Fruit fly (Drosophila melanogaster) whole organism, adult: ENCODE data around the gene Cyp4ae1.

Source experiments
- CG11617 ChIP-seq: fragments of 200-800 bp; sonication (Bioruptor generic); optimal IDR thresholded peaks from 2 replicates; lab custom pipeline; 2017; ENCODE audit warnings: mild to moderate bottlenecking, missing biosample characterization, missing genetic modification reagents, missing genetic modification characterization
- CG14711 ChIP-seq: fragments of 200-800 bp; sonication (Bioruptor generic); optimal IDR thresholded peaks from 2 replicates; lab custom pipeline; 2018; ENCODE audit warnings: missing biosample characterization, mild to moderate bottlenecking, missing genetic modification characterization, moderate library complexity
- CG1620 ChIP-seq: fragments of 200-800 bp; sonication (Bioruptor generic); optimal IDR thresholded peaks from 2 replicates; lab custom pipeline; 2016; ENCODE audit warnings: missing biosample characterization, missing genetic modification characterization
- CG33017 ChIP-seq: fragments of 200-800 bp; sonication (Bioruptor generic); optimal IDR thresholded peaks from 2 replicates; lab custom pipeline; 2018; ENCODE audit warnings: missing biosample characterization, mild to moderate bottlenecking, missing genetic modification characterization, moderate library complexity
- Clk ChIP-seq: fragments of 200-800 bp; sonication (Bioruptor generic); optimal IDR thresholded peaks from 2 replicates; lab custom pipeline; 2017; ENCODE audit warnings: missing biosample characterization, missing genetic modification characterization
- Hr96 ChIP-seq: fragments of 200-800 bp; sonication (Bioruptor generic); optimal IDR thresholded peaks from 2 replicates; lab custom pipeline; 2016; ENCODE audit warnings: missing biosample characterization, missing genetic modification characterization
- Mnt ChIP-seq: fragments of 200-800 bp; sonication (Bioruptor generic); optimal IDR thresholded peaks from 2 replicates; lab custom pipeline; 2016; ENCODE audit warnings: missing biosample characterization, mild to moderate bottlenecking, missing genetic modification characterization
- bab1 ChIP-seq: fragments of 200-800 bp; sonication (Bioruptor generic); optimal IDR thresholded peaks from 3 replicates; lab custom pipeline; 2019; ENCODE audit warnings: missing biosample characterization, mild to moderate bottlenecking, missing genetic modification characterization, moderate library complexity
- kay ChIP-seq: fragments of 200-800 bp; sonication (Bioruptor generic); peaks from one replicate; lab custom pipeline; 2016; ENCODE audit warnings: missing biosample characterization, missing genetic modification characterization, borderline replicate concordance
- ovo ChIP-seq: fragments of 200-800 bp; sonication (Bioruptor generic); optimal IDR thresholded peaks from 2 replicates; lab custom pipeline; 2016; ENCODE audit warnings: missing biosample characterization, missing genetic modification characterization
- pad ChIP-seq: fragments of 200-800 bp; sonication (Bioruptor generic); optimal IDR thresholded peaks from 3 replicates; lab custom pipeline; 2017; ENCODE audit warnings: missing biosample characterization, missing genetic modification characterization, mild to moderate bottlenecking, moderate library complexity, missing genetic modification reagents
- toe ChIP-seq: fragments of 200-800 bp; sonication (Bioruptor generic); optimal IDR thresholded peaks from 2 replicates; lab custom pipeline; 2016; ENCODE audit warnings: missing biosample characterization, missing genetic modification characterization

dm6 chrX:2142935-2143312 lies 35.9 kb upstream of the Cyp4ae1 start:
- TF ChIP-seq CG11617 (no peak), CG33017 (tag; lab: Kevin White, UChicago) (no peak), Mnt (GFP tag; lab: Kevin White, UChicago) (no peak), toe (GFP tag; lab: Kevin White, UChicago) (no peak), kay (GFP tag; lab: Kevin White, UChicago) (no peak), CG1620 (GFP tag; lab: Kevin White, UChicago) (no peak), CG14711 (tag; lab: Kevin White, UChicago) (no peak), pad (GFP tag; lab: Kevin White, UChicago) (no peak), Hr96 (GFP tag; lab: Kevin White, UChicago) (no peak), ovo (GFP tag; lab: Kevin White, UChicago) (no peak), bab1 (GFP tag; lab: Kevin White, UChicago) (no peak), Clk (GFP tag; lab: Kevin White, UChicago) (no peak)
